In genomic region chrX:17427778-17428177, ce11 we compare ENCODE assay signal across 5 worm cellular contexts.
A peak's percentile ranks its signal among the peaks of the same experiment; 100 is the strongest.
TF ChIP-seq lines count a peak whose summit lies in the region.

No protein-coding gene starts in this region.

TF ChIP-seq in whole organism, L1 larva, 84 proteins besides CTCF, POLR2A, EP300 and RAD21 (continues in another document):
- TF ChIP-seq mdl-1 (tag; optimal IDR thresholded peaks at IDR 0.05; lab: Kevin White, UChicago) (peak in 1 of 2 experiments; percentile 65), tlp-1 (tag; optimal IDR thresholded peaks at IDR 0.05; lab: Kevin White, UChicago) (no peak), F16B12.6 (tag; optimal IDR thresholded peaks at IDR 0.05; lab: Kevin White, UChicago) (no peak), nhr-12 (tag; optimal IDR thresholded peaks at IDR 0.05; lab: Kevin White, UChicago) (no peak), lin-35 (GFP tag; optimal IDR thresholded peaks at IDR 0.05; lab: Kevin White, UChicago) (peak in 1 of 2 experiments; percentile 41), nhr-28 (tag; optimal IDR thresholded peaks at IDR 0.05; lab: Kevin White, UChicago) (no peak), isw-1 (GFP tag; IDR thresholded peaks at IDR 0.05; lab: Robert Waterston, UW) (no peak), hpl-2 (GFP tag; optimal IDR thresholded peaks at IDR 0.05; lab: Kevin White, UChicago) (no peak), tbx-2 (tag; optimal IDR thresholded peaks at IDR 0.05; lab: Kevin White, UChicago) (peak; percentile 48), xbp-1 (tag; optimal IDR thresholded peaks at IDR 0.05; lab: Kevin White, UChicago) (no peak), nhr-11 (tag; optimal IDR thresholded peaks at IDR 0.05; lab: Kevin White, UChicago) (no peak), snu-23 (GFP tag; optimal IDR thresholded peaks at IDR 0.05; lab: Kevin White, UChicago) (peak; percentile 72), lin-39 (tag; optimal IDR thresholded peaks at IDR 0.05; lab: Kevin White, UChicago) (no peak), efl-3 (GFP tag; optimal IDR thresholded peaks at IDR 0.05; lab: Kevin White, UChicago) (peak; percentile 10), pqm-1 (tag; optimal IDR thresholded peaks at IDR 0.05; lab: Kevin White, UChicago) (no peak), pax-3 (tag; optimal IDR thresholded peaks at IDR 0.05; lab: Kevin White, UChicago) (no peak), ceh-88 (GFP tag; IDR thresholded peaks at IDR 0.05; lab: Robert Waterston, UW) (no peak), elt-3 (tag; optimal IDR thresholded peaks at IDR 0.05; lab: Kevin White, UChicago) (peak in 3 of 6 experiments; percentile 26 to 93 (median 59)), egl-13 (tag; optimal IDR thresholded peaks at IDR 0.05; lab: Kevin White, UChicago) (no peak)

TF ChIP-seq in whole organism, L2 larva, 48 proteins besides CTCF, POLR2A, EP300 and RAD21 (continues in another document):
- no peak for TF ChIP-seq ztf-4 (tag; optimal IDR thresholded peaks at IDR 0.05; lab: Kevin White, UChicago)
- no peak for TF ChIP-seq peb-1 (tag; optimal IDR thresholded peaks at IDR 0.05; lab: Kevin White, UChicago)
- TF ChIP-seq elt-3 (tag; optimal IDR thresholded peaks at IDR 0.05; lab: Kevin White, UChicago), result no peak
- peak; percentile 5 for TF ChIP-seq crh-2 (tag; optimal IDR thresholded peaks at IDR 0.05; lab: Kevin White, UChicago)
- no peak for TF ChIP-seq nhr-77 (tag; optimal IDR thresholded peaks at IDR 0.05; lab: Kevin White, UChicago)
- TF ChIP-seq F13H6.1 (tag; optimal IDR thresholded peaks at IDR 0.05; lab: Kevin White, UChicago), result no peak
- no peak for TF ChIP-seq alr-1 (tag; optimal IDR thresholded peaks at IDR 0.05; lab: Kevin White, UChicago)
- no peak for TF ChIP-seq ztf-1 (GFP tag; conservative IDR thresholded peaks at IDR 0.05; lab: Robert Waterston, UW)
- TF ChIP-seq aly-2 (tag; optimal IDR thresholded peaks at IDR 0.05; lab: Kevin White, UChicago), result no peak
- TF ChIP-seq snpc-4 (tag; optimal IDR thresholded peaks at IDR 0.05; lab: Kevin White, UChicago), result no peak
- no peak for TF ChIP-seq unc-62 (GFP tag; optimal IDR thresholded peaks at IDR 0.05; lab: Kevin White, UChicago)
- no peak for TF ChIP-seq unc-55 (GFP tag; optimal IDR thresholded peaks at IDR 0.05; lab: Kevin White, UChicago)
- TF ChIP-seq lsy-2 (tag; optimal IDR thresholded peaks at IDR 0.05; lab: Kevin White, UChicago), result peak in 1 of 2 experiments; percentile 85
- no peak for TF ChIP-seq R02D3.7 (tag; optimal IDR thresholded peaks at IDR 0.05; lab: Kevin White, UChicago)
- no peak for TF ChIP-seq nhr-237 (tag; optimal IDR thresholded peaks at IDR 0.05; lab: Kevin White, UChicago)
- no peak for TF ChIP-seq nhr-10 (tag; optimal IDR thresholded peaks at IDR 0.05; lab: Kevin White, UChicago)
- peak; percentile 77 for TF ChIP-seq sma-9 (GFP tag; optimal IDR thresholded peaks at IDR 0.05; lab: Kevin White, UChicago)
- no peak for TF ChIP-seq sma-9 (tag; optimal IDR thresholded peaks at IDR 0.05; lab: Kevin White, UChicago)
- TF ChIP-seq lin-13 (GFP tag; optimal IDR thresholded peaks at IDR 0.05; lab: Kevin White, UChicago), result no peak
- TF ChIP-seq nhr-21 (tag; optimal IDR thresholded peaks at IDR 0.05; lab: Kevin White, UChicago), result peak; percentile 54

TF ChIP-seq in whole organism, L3 larva, 47 proteins besides CTCF, POLR2A, EP300 and RAD21:
- TF ChIP-seq nhr-12 (tag; optimal IDR thresholded peaks at IDR 0.05; lab: Kevin White, UChicago) (no peak), nhr-25 (tag; optimal IDR thresholded peaks at IDR 0.05; lab: Kevin White, UChicago) (peak; percentile 60), unc-62 (GFP tag; optimal IDR thresholded peaks at IDR 0.05; lab: Kevin White, UChicago) (peak; percentile 55), fos-1 (tag; optimal IDR thresholded peaks at IDR 0.05; lab: Kevin White, UChicago) (no peak), ama-1 (optimal IDR thresholded peaks at IDR 0.05; lab: Kevin White, UChicago) (no peak), ceh-28 (tag; optimal IDR thresholded peaks at IDR 0.05; lab: Kevin White, UChicago) (no peak), nhr-43 (tag; optimal IDR thresholded peaks at IDR 0.05; lab: Kevin White, UChicago; ENCODE audit: poor library complexity, severe bottlenecking) (peak; percentile 52), hmg-11 (tag; optimal IDR thresholded peaks at IDR 0.05; lab: Kevin White, UChicago) (no peak), ZK546.5 (tag; optimal IDR thresholded peaks at IDR 0.05; lab: Kevin White, UChicago) (no peak), nfya-1 (tag; optimal IDR thresholded peaks at IDR 0.05; lab: Kevin White, UChicago; ENCODE audit: insufficient read depth) (peak; percentile 25), nhr-23 (tag; optimal IDR thresholded peaks at IDR 0.05; lab: Kevin White, UChicago) (peak; percentile 76), elt-3 (tag; optimal IDR thresholded peaks at IDR 0.05; lab: Kevin White, UChicago) (peak in 1 of 3 experiments; percentile 25), jun-1 (tag; optimal IDR thresholded peaks at IDR 0.05; lab: Kevin White, UChicago) (no peak), elt-1 (tag; optimal IDR thresholded peaks at IDR 0.05; lab: Kevin White, UChicago) (peak; percentile 94)

TF ChIP-seq in whole organism, L4 larva, 104 proteins besides CTCF, POLR2A, EP300 and RAD21:
- TF ChIP-seq dmd-8 (GFP tag; IDR thresholded peaks at IDR 0.05; lab: Robert Waterston, UW) (no peak), fkh-10 (GFP tag; optimal IDR thresholded peaks at IDR 0.05; lab: Kevin White, UChicago) (no peak), hlh-30 (tag; optimal IDR thresholded peaks at IDR 0.05; lab: Kevin White, UChicago; ENCODE audit: insufficient read depth) (peak; percentile 62), nhr-28 (tag; optimal IDR thresholded peaks at IDR 0.05; lab: Kevin White, UChicago) (peak; percentile 70), hlh-11 (tag; optimal IDR thresholded peaks at IDR 0.05; lab: Kevin White, UChicago) (peak; percentile 61), unc-62 (GFP tag; optimal IDR thresholded peaks at IDR 0.05 in 1 of 2; lab: Kevin White, UChicago) (peak in 1 of 2 experiments; percentile 98), unc-62 (tag; optimal IDR thresholded peaks at IDR 0.05; lab: Kevin White, UChicago) (no peak), mdl-1 (tag; optimal IDR thresholded peaks at IDR 0.05; lab: Kevin White, UChicago) (peak in 1 of 2 experiments; percentile 11), lsy-2 (tag; optimal IDR thresholded peaks at IDR 0.05; lab: Kevin White, UChicago) (peak in 1 of 2 experiments; percentile 79), vab-7 (GFP tag; IDR thresholded peaks at IDR 0.05; lab: Robert Waterston, UW) (no peak), mep-1 (tag; optimal IDR thresholded peaks at IDR 0.05; lab: Kevin White, UChicago) (peak; percentile 43)

TF ChIP-seq in whole organism, young adult, 124 proteins besides CTCF, POLR2A, EP300 and RAD21:
- TF ChIP-seq lin-54 (GFP tag; optimal IDR thresholded peaks at IDR 0.05; lab: Kevin White, UChicago) (no peak), lin-26 (GFP tag; IDR thresholded peaks at IDR 0.05; lab: Robert Waterston, UW) (0 out of 2 replicates have a peak, but pooled peaks have one; percentile 30), attf-5 (GFP tag; optimal IDR thresholded peaks at IDR 0.05; lab: Kevin White, UChicago) (no peak), egrh-3 (GFP tag; IDR thresholded peaks at IDR 0.05; lab: Robert Waterston, UW) (no peak), ztf-25 (GFP tag; IDR thresholded peaks at IDR 0.05; lab: Robert Waterston, UW) (no peak), akir-1 (GFP tag; optimal IDR thresholded peaks at IDR 0.05; lab: Kevin White, UChicago) (no peak)
